Fruit fly (Drosophila melanogaster) whole organism, wandering third instar larva: ENCODE data around the gene CG11134.

ENCODE experiments used
- Abd-B ChIP-seq: fragments of >200 bp; optimal IDR thresholded peaks from 2 replicates; lab custom pipeline; 2017; ENCODE audit warnings: missing biosample characterization, missing genetic modification characterization
- Hr83 ChIP-seq: fragments of 200-300 bp; sonication (Bioruptor generic); optimal IDR thresholded peaks from 2 replicates; lab custom pipeline; 2016; ENCODE audit warnings: missing biosample characterization, mild to moderate bottlenecking, missing genetic modification characterization, moderate library complexity; ENCODE audit not compliant: poor library complexity, severe bottlenecking
- Jra ChIP-seq: sonication (Bioruptor generic); optimal IDR thresholded peaks from 2 replicates; lab custom pipeline; 2016; ENCODE audit warnings: missing biosample characterization, missing genetic modification characterization
- Rel ChIP-seq, 2 experiments: fragments of 200-800 bp; sonication (Bioruptor generic) in 1 of 2; optimal IDR thresholded peaks; 2 replicates in 1 of 2; 3 replicates in 1 of 2; lab custom pipeline; 2016 to 2019; ENCODE audit warnings: mild to moderate bottlenecking in 2 of 2, missing biosample characterization in 2 of 2, missing genetic modification characterization in 2 of 2, moderate library complexity in 1 of 2
- h ChIP-seq: fragments of 200-800 bp; sonication (Bioruptor generic); optimal IDR thresholded peaks from 3 replicates; lab custom pipeline; 2016; ENCODE audit warnings: missing biosample characterization, mild to moderate bottlenecking, missing genetic modification characterization
- jim ChIP-seq: fragments of 175-275, 200-325 bp; sonication (Bioruptor generic); optimal IDR thresholded peaks from 2 replicates; lab custom pipeline; 2016; ENCODE audit warnings: missing biosample characterization, mild to moderate bottlenecking, missing genetic modification characterization
- pan ChIP-seq: fragments of >200 bp; optimal IDR thresholded peaks from 2 replicates; lab custom pipeline; 2017
- psq ChIP-seq: fragments of 200-800 bp; sonication (Bioruptor generic); optimal IDR thresholded peaks from 3 replicates; lab custom pipeline; 2017; ENCODE audit warnings: missing biosample characterization, mild to moderate bottlenecking, missing genetic modification characterization, moderate library complexity
- rgr ChIP-seq: fragments of 200-800 bp; sonication (Bioruptor generic); optimal IDR thresholded peaks from 3 replicates; lab custom pipeline; 2016; ENCODE audit warnings: missing biosample characterization, mild to moderate bottlenecking, missing genetic modification characterization
- sage ChIP-seq: fragments of 200-800 bp; sonication (Bioruptor generic); optimal IDR thresholded peaks from 2 replicates; lab custom pipeline; 2016; ENCODE audit warnings: missing biosample characterization, mild to moderate bottlenecking, missing genetic modification characterization
- usp ChIP-seq: fragments of >200 bp; optimal IDR thresholded peaks from 2 replicates; lab custom pipeline; 2017; ENCODE audit warnings: missing biosample characterization, missing genetic modification characterization

DNA sequence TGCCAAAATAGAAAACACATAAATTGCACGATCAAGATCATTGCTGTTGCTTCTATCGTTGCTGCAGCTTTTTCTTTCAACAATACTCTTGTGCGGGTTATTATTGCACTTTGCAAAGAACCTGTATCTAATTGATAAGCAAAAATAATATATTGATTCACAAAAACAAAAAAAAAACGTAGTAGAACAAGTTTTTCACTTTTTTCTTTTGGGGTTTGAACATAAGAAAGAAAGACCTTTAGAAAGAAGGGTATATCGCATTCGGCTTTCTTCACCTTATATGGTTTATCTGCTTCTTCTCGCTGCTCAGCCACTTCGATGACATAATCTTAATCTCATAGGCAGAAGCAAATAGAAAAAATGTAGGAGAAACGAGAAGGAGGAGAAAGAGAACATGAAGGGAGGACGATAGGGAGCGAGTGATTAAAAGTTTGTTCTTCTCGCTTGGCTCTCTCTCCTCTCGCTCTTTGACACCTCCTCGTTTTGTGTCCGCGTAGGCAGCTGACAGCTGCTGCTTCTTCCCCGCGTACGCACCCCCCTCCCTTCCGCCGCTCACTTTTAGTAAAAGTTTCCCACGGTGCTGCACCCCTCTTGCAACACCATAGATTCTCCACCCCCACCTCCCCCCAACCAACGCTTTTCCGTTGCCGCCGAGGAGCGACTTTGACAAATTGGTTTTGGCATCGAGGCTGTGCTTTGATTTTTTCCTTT, 38.9 kb upstream of the CG11134 start:
- TF ChIP-seq psq (GFP tag; lab: Kevin White, UChicago) (no peak), usp (no peak), sage (GFP tag; lab: Kevin White, UChicago) (no peak), pan (no peak), Rel (GFP tag; optimal IDR thresholded peaks at IDR 0.05; lab: Kevin White, UChicago) (no peak), Rel (tag; optimal IDR thresholded peaks at IDR 0.05; lab: Kevin White, UChicago) (no peak), jim (GFP tag; lab: Kevin White, UChicago) (no peak), Abd-B (GFP tag; lab: Kevin White, UChicago) (no peak), rgr (GFP tag; lab: Kevin White, UChicago) (peak; percentile 10), Jra (no peak), Hr83 (GFP tag; lab: Kevin White, UChicago) (no peak), h (GFP tag; lab: Kevin White, UChicago) (no peak)
